Worm (Caenorhabditis elegans): ENCODE measurements around the gene C08F1.10.
A peak's percentile ranks its signal among the peaks of the same experiment; 100 is the strongest.
"Not testable (repeated sequence)": the region's sequence is repeated elsewhere in the genome, so short reads cannot be mapped to it uniquely, and the experiment has no call there.

The C08F1.10 gene

DNA sequence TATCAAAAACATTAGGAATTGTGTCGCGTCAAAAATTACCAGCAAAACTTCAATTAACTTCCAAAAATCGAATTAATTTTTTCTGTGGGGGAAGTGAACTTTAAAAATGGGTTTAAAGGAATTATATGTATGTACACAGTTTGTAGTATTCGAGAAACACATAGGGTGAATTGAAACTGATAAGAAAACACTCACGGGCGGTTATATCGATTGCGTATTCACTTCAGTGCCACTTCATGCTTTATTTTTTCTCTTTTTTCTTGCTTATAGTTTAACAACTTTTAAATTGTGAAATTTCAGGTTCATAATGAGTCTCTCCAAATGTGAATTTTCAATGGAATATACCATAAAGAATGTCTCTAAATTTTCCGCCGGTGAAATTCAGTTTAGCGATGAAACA lies 14.8 kb downstream of the C08F1.10 start, which contains the start of gene math-26:
Gene math-26 (plus strand): TSS at position 301 of the 400 bp plus-strand sequence.
- not testable (repeated sequence) for TF ChIP-seq unc-55 (GFP tag; optimal IDR thresholded peaks at IDR 0.05); fos-1 (tag; optimal IDR thresholded peaks at IDR 0.05); crh-2 (tag; optimal IDR thresholded peaks at IDR 0.05)

DNA sequence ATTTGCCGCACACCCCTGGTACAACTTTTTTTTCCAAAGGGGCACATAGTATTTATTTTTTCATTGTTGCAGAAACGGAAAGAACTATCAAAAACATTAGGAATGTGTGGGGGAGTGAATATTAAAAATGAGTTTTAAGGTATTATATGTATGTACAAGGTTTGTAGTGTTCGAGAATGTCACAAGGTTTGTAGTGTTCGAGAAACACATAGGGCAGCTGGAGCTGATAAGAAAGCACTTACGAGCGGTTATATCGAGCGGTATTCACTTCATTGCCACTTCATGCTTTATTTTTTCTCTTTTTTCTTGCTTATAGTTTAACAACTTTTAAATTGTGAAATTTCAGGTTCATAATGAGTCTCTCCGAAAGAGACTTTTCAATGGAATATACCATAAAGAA lies 18.7 kb downstream of the C08F1.10 start:
- TF ChIP-seq fos-1 (tag; optimal IDR thresholded peaks at IDR 0.05) = peak; percentile 34

DNA sequence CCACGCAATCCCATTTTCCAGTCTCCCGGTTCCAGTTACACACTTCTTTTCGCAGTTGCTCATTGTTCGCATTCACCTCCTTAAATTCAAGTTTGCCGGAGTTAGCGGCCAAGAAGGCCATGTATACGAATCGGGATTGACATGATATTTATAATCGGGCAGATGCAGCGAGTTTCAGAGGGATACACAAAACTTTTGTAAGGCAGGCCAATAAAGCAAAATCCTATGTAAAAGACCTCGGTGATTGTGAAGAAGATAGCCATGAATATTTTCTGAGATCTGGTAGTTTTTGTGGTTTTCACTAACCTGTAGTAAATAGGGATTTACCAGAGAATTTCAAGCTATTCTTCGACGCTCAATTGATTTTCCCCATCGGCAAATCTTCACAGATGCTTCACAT lies 19.4 kb downstream of the C08F1.10 start:
- TF ChIP-seq alr-1 (tag; optimal IDR thresholded peaks at IDR 0.05) (no peak), sem-4 (tag; optimal IDR thresholded peaks at IDR 0.05) (no peak), nhr-6 (tag; optimal IDR thresholded peaks at IDR 0.05) (no peak), egl-27 (tag; optimal IDR thresholded peaks at IDR 0.05) (no peak), dmd-4 (tag; optimal IDR thresholded peaks at IDR 0.05) (no peak), nhr-129 (tag; optimal IDR thresholded peaks at IDR 0.05) (no peak), nhr-237 (tag; optimal IDR thresholded peaks at IDR 0.05) (no peak), nhr-21 (tag; optimal IDR thresholded peaks at IDR 0.05) (no peak), gmeb-1 (tag; optimal IDR thresholded peaks at IDR 0.05) (no peak)

DNA sequence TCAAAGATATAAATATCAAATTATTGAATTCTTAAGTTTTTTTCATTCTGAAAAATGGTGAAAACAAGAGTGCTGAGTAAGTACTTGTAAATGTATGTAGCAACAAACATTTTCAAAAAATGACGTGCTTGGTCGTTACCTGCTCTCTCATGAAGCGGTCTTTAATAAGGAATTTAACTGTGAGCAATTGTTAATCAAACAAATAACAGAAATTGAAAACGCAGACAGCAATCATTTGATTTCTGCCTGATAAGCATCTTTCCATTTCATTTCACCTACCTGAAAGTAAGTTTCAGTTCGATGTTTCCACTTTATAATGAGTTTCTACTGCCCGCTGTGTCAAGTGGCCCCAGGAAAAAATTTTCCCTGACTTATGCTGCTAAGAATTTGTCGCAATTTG lies 23.0 kb downstream of the C08F1.10 start, which contains the start of gene math-28:
Gene math-28 (plus strand): TSS at position 301 of the 400 bp plus-strand sequence.
- no peak for TF ChIP-seq alr-1 (tag; optimal IDR thresholded peaks at IDR 0.05)
- no peak for TF ChIP-seq blmp-1 (tag; optimal IDR thresholded peaks at IDR 0.05; ENCODE audit: insufficient read depth)
- no peak for TF ChIP-seq aly-2 (tag; optimal IDR thresholded peaks at IDR 0.05)
- no peak for TF ChIP-seq peb-1 (tag; optimal IDR thresholded peaks at IDR 0.05)
- TF ChIP-seq egl-27 (tag; optimal IDR thresholded peaks at IDR 0.05) = no peak
- TF ChIP-seq sem-4 (tag; optimal IDR thresholded peaks at IDR 0.05) = no peak
- no peak for TF ChIP-seq snpc-4 (tag; optimal IDR thresholded peaks at IDR 0.05)
- no peak for TF ChIP-seq crh-2 (tag; optimal IDR thresholded peaks at IDR 0.05)
- TF ChIP-seq mbf-1 (tag; optimal IDR thresholded peaks at IDR 0.05) = no peak
- TF ChIP-seq nhr-237 (tag; optimal IDR thresholded peaks at IDR 0.05) = no peak
- TF ChIP-seq mab-5 (tag; optimal IDR thresholded peaks at IDR 0.05) = no peak
- no peak for TF ChIP-seq nhr-6 (tag; optimal IDR thresholded peaks at IDR 0.05)
- no peak for TF ChIP-seq unc-62 (GFP tag; optimal IDR thresholded peaks at IDR 0.05)

DNA sequence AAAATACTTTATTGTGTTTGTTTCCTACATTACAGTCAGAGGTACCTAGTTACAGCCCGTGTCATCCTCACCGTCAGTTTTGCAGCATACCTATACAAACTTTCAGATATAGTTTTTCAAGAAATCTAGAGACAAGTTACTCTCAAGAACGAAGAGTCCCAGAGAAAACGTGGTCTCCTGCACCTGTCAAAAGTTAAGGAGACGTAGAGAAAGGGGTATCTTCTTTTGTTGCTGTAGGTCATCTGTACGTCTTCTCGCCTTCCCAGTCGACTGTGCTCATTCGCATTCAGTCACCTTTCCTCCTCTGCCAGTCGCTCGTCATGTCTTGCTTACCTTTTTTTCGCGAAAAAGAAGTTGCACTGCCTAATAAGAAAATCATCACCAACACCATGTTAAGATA lies 24.5 kb downstream of the C08F1.10 start, which contains the start of gene F36H5.4:
Gene F36H5.4 (plus strand): TSS at position 301 of the 400 bp plus-strand sequence.
- no peak for TF ChIP-seq sma-9 (GFP tag; optimal IDR thresholded peaks at IDR 0.05)
- no peak for TF ChIP-seq sma-9 (tag; optimal IDR thresholded peaks at IDR 0.05)
- no peak for TF ChIP-seq C34F6.9 (tag; optimal IDR thresholded peaks at IDR 0.05)
- TF ChIP-seq unc-55 (GFP tag; optimal IDR thresholded peaks at IDR 0.05) = no peak
- no peak for TF ChIP-seq nhr-21 (tag; optimal IDR thresholded peaks at IDR 0.05)
- no peak for TF ChIP-seq gmeb-1 (tag; optimal IDR thresholded peaks at IDR 0.05)
- no peak for TF ChIP-seq ama-1 (optimal IDR thresholded peaks at IDR 0.05)
- no peak for TF ChIP-seq unc-39 (tag; optimal IDR thresholded peaks at IDR 0.05)
- TF ChIP-seq peb-1 (tag; optimal IDR thresholded peaks at IDR 0.05) = no peak
- no peak for TF ChIP-seq aly-2 (tag; optimal IDR thresholded peaks at IDR 0.05)
- no peak for TF ChIP-seq fos-1 (tag; optimal IDR thresholded peaks at IDR 0.05)
- no peak for TF ChIP-seq nhr-77 (tag; optimal IDR thresholded peaks at IDR 0.05)
- no peak for TF ChIP-seq ceh-16 (tag; optimal IDR thresholded peaks at IDR 0.05)
- TF ChIP-seq lin-39 (tag; optimal IDR thresholded peaks at IDR 0.05) = no peak
- no peak for TF ChIP-seq nhr-237 (tag; optimal IDR thresholded peaks at IDR 0.05)
- TF ChIP-seq elt-3 (tag; optimal IDR thresholded peaks at IDR 0.05) = no peak
- TF ChIP-seq mbf-1 (tag; optimal IDR thresholded peaks at IDR 0.05) = no peak
- TF ChIP-seq ztf-1 (GFP tag; conservative IDR thresholded peaks at IDR 0.05) = no peak
- TF ChIP-seq ztf-11 (tag; optimal IDR thresholded peaks at IDR 0.05) = no peak

DNA sequence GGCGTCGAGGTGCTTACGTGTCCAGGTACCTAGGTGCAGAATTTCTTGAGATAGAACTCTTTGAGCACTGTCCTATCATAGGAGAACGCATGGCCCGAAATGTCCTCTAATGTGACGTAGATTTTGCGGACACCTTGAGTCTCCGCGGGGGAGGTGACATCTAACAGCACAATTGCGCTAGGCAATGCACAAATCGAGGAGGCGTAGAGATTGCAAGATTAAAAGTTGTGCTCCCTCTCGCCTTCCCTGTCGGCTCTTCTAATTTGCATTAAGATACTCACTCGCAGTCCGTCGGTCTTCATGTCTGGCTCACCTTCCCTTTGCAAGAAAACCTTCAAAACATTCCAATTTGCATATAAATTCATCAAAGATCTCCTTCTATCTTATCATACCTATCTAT lies 26.5 kb downstream of the C08F1.10 start, which contains the start of gene F36H5.18:
Gene F36H5.18 (plus strand): TSS at position 301 of the 400 bp plus-strand sequence.
- no peak for TF ChIP-seq fos-1 (tag; optimal IDR thresholded peaks at IDR 0.05)
- no peak for TF ChIP-seq nhr-23 (tag; optimal IDR thresholded peaks at IDR 0.05)
- no peak for TF ChIP-seq nhr-77 (tag; optimal IDR thresholded peaks at IDR 0.05)
- TF ChIP-seq gmeb-1 (tag; optimal IDR thresholded peaks at IDR 0.05) = no peak
- no peak for TF ChIP-seq R02D3.7 (tag; optimal IDR thresholded peaks at IDR 0.05)
- no peak for TF ChIP-seq alr-1 (tag; optimal IDR thresholded peaks at IDR 0.05)
- TF ChIP-seq sma-9 (GFP tag; optimal IDR thresholded peaks at IDR 0.05) = no peak
- TF ChIP-seq sma-9 (tag; optimal IDR thresholded peaks at IDR 0.05) = no peak
- no peak for TF ChIP-seq peb-1 (tag; optimal IDR thresholded peaks at IDR 0.05)
- no peak for TF ChIP-seq mdl-1 (tag; optimal IDR thresholded peaks at IDR 0.05)
- TF ChIP-seq dmd-4 (tag; optimal IDR thresholded peaks at IDR 0.05) = no peak
- no peak for TF ChIP-seq lsy-2 (tag; optimal IDR thresholded peaks at IDR 0.05)
- no peak for TF ChIP-seq C34F6.9 (tag; optimal IDR thresholded peaks at IDR 0.05)

All from whole organism, L2 larva.